Fruit fly (Drosophila melanogaster): ENCODE data around the gene Dys.
A peak's percentile ranks its signal among the peaks of the same experiment; 100 is the strongest.

Gene Dys

dm6 chr3R:19463874-19464549 lies 3.1 kb downstream of the Dys start:
- TF ChIP-seq Hr96 (GFP tag; optimal IDR thresholded peaks at IDR 0.05) (no peak), Clk (GFP tag; optimal IDR thresholded peaks at IDR 0.05) (peak; percentile 24), Mnt (GFP tag; optimal IDR thresholded peaks at IDR 0.05) (no peak), cic (GFP tag; optimal IDR thresholded peaks at IDR 0.05) (peak; percentile 39), Crg-1 (GFP tag; optimal IDR thresholded peaks at IDR 0.05) (peak; percentile 35), CG11617 (GFP tag; optimal IDR thresholded peaks at IDR 0.05) (peak; percentile 13), CG5204 (GFP tag; optimal IDR thresholded peaks at IDR 0.05) (no peak), CG7045 (GFP tag; optimal IDR thresholded peaks at IDR 0.05) (peak; percentile 14), cnc (optimal IDR thresholded peaks at IDR 0.05) (no peak), CG12768 (GFP tag; optimal IDR thresholded peaks at IDR 0.05) (peak; percentile 43), tj (GFP tag; optimal IDR thresholded peaks at IDR 0.05) (peak; percentile 5), bab1 (GFP tag; optimal IDR thresholded peaks at IDR 0.05) (no peak), CG7101 (tag; optimal IDR thresholded peaks at IDR 0.05) (peak; percentile 52), ovo (GFP tag; optimal IDR thresholded peaks at IDR 0.05) (peak; percentile 92), pad (GFP tag; optimal IDR thresholded peaks at IDR 0.05) (peak; percentile 56), toe (GFP tag; optimal IDR thresholded peaks at IDR 0.05) (no peak), CG1620 (GFP tag; optimal IDR thresholded peaks at IDR 0.05) (no peak), CG33017 (tag; optimal IDR thresholded peaks at IDR 0.05) (no peak), kay (GFP tag; ENCODE audit: borderline replicate concordance) (no peak), CG14711 (tag; optimal IDR thresholded peaks at IDR 0.05) (peak; percentile 26)

DNA sequence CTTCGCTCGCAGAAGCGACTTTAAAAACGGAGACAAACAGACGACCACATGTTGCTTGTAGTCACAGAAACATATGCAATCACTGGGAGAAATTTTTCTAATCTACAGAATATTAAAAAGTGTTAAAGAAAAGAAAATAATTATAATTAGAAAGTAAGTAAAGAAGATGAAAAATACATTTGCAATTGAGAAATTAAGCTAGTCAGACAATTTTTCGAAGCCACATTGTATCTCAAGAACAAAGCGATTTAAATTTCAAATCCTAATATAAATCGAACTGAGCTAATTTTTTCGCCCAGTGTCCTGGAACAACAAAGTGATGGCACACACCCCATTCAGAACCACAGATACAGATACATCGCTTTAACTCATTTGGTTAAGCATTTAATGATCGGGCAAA lies 4.4 kb downstream of the Dys start:
- TF ChIP-seq CG14711 (tag; optimal IDR thresholded peaks at IDR 0.05) = no peak
- peak; percentile 77 for TF ChIP-seq kay (GFP tag; ENCODE audit: borderline replicate concordance)
- TF ChIP-seq toe (GFP tag; optimal IDR thresholded peaks at IDR 0.05) = no peak

- TF ChIP-seq Crg-1 (GFP tag; optimal IDR thresholded peaks at IDR 0.05) (peak; percentile 17), bab1 (GFP tag; optimal IDR thresholded peaks at IDR 0.05) (no peak), pad (GFP tag; optimal IDR thresholded peaks at IDR 0.05) (no peak), ovo (GFP tag; optimal IDR thresholded peaks at IDR 0.05) (peak; percentile 23), CG7101 (tag; optimal IDR thresholded peaks at IDR 0.05) (peak; percentile 30), CG5204 (GFP tag; optimal IDR thresholded peaks at IDR 0.05) (no peak)
Observed at dm6 chr3R:19467464-19467863, 6.6 kb downstream of the Dys start.

dm6 chr3R:19470607-19471006 lies 9.7 kb downstream of the Dys start:
- TF ChIP-seq bab1 (GFP tag; optimal IDR thresholded peaks at IDR 0.05) (no peak), CG33017 (tag; optimal IDR thresholded peaks at IDR 0.05) (no peak), kay (GFP tag; ENCODE audit: borderline replicate concordance) (no peak), pad (GFP tag; optimal IDR thresholded peaks at IDR 0.05) (no peak), cnc (optimal IDR thresholded peaks at IDR 0.05) (no peak), Mnt (GFP tag; optimal IDR thresholded peaks at IDR 0.05) (no peak), CG1620 (GFP tag; optimal IDR thresholded peaks at IDR 0.05) (no peak), cic (GFP tag; optimal IDR thresholded peaks at IDR 0.05) (no peak), CG7045 (GFP tag; optimal IDR thresholded peaks at IDR 0.05) (no peak), CG7101 (tag; optimal IDR thresholded peaks at IDR 0.05) (no peak), Clk (GFP tag; optimal IDR thresholded peaks at IDR 0.05) (no peak), ovo (GFP tag; optimal IDR thresholded peaks at IDR 0.05) (no peak)

dm6 chr3R:19472218-19472617 lies 11.3 kb downstream of the Dys start:
- TF ChIP-seq pad (GFP tag; optimal IDR thresholded peaks at IDR 0.05) = no peak
- peak; percentile 22 for TF ChIP-seq Hr96 (GFP tag; optimal IDR thresholded peaks at IDR 0.05)
- no peak for TF ChIP-seq toe (GFP tag; optimal IDR thresholded peaks at IDR 0.05)
- peak; percentile 7 for TF ChIP-seq cic (GFP tag; optimal IDR thresholded peaks at IDR 0.05)

DNA sequence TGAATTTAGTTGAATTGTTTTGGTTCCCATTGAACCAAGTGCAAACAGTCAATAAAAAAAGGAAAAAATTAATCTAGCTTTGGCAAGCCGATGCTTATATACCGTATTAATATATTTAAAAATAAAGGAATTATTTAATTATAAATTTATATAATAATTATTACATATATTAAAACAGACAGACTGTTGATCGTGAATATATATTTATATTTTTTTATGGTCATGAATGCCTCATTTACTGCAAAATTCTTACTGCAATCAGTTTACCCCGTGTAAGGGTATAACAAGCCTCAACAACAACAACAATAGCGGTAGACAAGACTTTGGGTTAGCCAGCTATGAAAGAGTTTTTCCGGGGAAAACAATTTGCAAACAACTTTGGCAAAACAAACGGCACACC lies 13.2 kb downstream of the Dys start:
- TF ChIP-seq CG7045 (GFP tag; optimal IDR thresholded peaks at IDR 0.05) (no peak), CG1620 (GFP tag; optimal IDR thresholded peaks at IDR 0.05) (no peak), CG7101 (tag; optimal IDR thresholded peaks at IDR 0.05) (no peak), Hr96 (GFP tag; optimal IDR thresholded peaks at IDR 0.05) (no peak), CG33017 (tag; optimal IDR thresholded peaks at IDR 0.05) (no peak), cnc (optimal IDR thresholded peaks at IDR 0.05) (no peak), cic (GFP tag; optimal IDR thresholded peaks at IDR 0.05) (no peak), kay (GFP tag; ENCODE audit: borderline replicate concordance) (no peak), bab1 (GFP tag; optimal IDR thresholded peaks at IDR 0.05) (no peak), tj (GFP tag; optimal IDR thresholded peaks at IDR 0.05) (no peak), CG12768 (GFP tag; optimal IDR thresholded peaks at IDR 0.05) (no peak), pad (GFP tag; optimal IDR thresholded peaks at IDR 0.05) (no peak), toe (GFP tag; optimal IDR thresholded peaks at IDR 0.05) (no peak), CG11617 (GFP tag; optimal IDR thresholded peaks at IDR 0.05) (no peak), CG14711 (tag; optimal IDR thresholded peaks at IDR 0.05) (no peak), ovo (GFP tag; optimal IDR thresholded peaks at IDR 0.05) (no peak), Mnt (GFP tag; optimal IDR thresholded peaks at IDR 0.05) (no peak), CG5204 (GFP tag; optimal IDR thresholded peaks at IDR 0.05) (no peak)

DNA sequence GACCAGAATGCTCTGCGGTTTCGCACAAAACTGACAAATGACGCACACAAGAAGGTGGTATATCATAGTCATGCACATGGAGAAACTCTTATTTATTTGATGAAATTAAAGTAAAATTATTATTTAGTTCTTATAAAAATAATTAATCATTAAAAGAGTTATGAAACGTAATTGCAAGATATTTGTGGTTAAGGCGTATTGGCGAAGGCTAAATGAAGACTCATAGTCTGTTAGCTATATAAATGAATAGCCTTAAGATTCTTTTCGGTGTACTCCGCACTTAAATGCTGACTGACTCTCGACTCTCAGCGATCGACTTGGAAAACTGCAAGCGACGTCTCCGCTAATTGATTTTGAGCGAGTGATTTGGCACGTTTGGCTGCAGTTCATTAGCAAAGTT lies 15.6 kb downstream of the Dys start:
- TF ChIP-seq Crg-1 (GFP tag; optimal IDR thresholded peaks at IDR 0.05) (no peak), kay (GFP tag; ENCODE audit: borderline replicate concordance) (no peak), bab1 (GFP tag; optimal IDR thresholded peaks at IDR 0.05) (peak; percentile 43), CG33017 (tag; optimal IDR thresholded peaks at IDR 0.05) (peak; percentile 3), ovo (GFP tag; optimal IDR thresholded peaks at IDR 0.05) (no peak), CG12768 (GFP tag; optimal IDR thresholded peaks at IDR 0.05) (no peak), tj (GFP tag; optimal IDR thresholded peaks at IDR 0.05) (no peak)

Data from whole organism, adult.